Fruit fly (Drosophila melanogaster) Kc167 (cell line): ENCODE results near the gene TAF1B.

Experiments
- h ChIP-seq: fragments of >200 bp; optimal IDR thresholded peaks from 3 replicates; lab custom pipeline; 2018; ENCODE audit warnings: missing external identifiers
- psq ChIP-seq: fragments of >200 bp; optimal IDR thresholded peaks from 2 replicates; lab custom pipeline; 2017; ENCODE audit warnings: missing external identifiers

DNA sequence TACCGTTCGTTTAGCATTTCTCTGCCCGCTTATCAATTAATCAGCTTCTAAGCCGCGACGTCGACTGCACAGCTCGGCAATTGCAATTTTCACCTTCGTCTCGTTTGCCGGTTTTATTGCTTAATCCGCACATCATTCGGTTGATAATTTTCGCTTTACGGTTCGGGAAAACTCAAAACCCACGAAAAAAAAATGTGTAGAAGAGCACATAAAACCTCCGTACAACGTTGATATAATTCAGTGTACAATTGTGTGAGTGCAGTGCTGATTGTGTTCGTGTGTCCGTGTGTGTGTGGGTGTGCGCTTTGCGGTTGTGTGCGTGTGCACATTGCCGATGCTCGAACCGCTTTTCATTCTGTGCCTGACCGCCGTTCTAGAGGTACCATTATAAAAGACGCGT, 31.8 kb downstream of the TAF1B start, which contains the start of gene CAH7:
- TF ChIP-seq h (lab: Kevin White, UChicago) (no peak), psq (no peak)
